Worm (Caenorhabditis elegans): ENCODE measurements around the gene C06E1.1.

- TF ChIP-seq W03F9.2 (tag; optimal IDR thresholded peaks at IDR 0.05) (no peak), him-1 (tag; optimal IDR thresholded peaks at IDR 0.05) (no peak)
These were observed 16.4 kb downstream of the C06E1.1 start for ce11 chrIII:8621982-8622381.

Data from whole organism, L4/young adult.